Fruit fly (Drosophila melanogaster): ENCODE data around the gene gcm.

Gene gcm

DNA sequence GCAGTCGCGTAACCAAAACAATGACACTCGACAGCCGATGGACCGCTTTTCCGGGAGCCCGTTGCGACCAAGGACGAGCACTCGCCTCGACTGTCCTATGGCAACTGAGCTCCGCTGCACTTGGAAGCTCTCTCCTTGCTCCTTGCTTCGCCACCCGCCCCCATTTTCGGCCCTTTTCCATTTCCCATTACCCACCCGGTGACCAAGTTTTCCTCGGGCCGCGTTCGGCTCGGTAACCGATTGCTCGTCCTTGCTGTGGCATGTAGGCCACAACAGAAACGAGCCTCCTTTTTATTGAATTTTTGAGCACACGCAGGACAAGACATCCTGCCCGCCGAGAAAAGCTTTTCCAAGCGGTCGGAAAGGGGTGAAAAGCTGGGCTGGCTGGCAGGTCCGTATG, 14.9 kb downstream of the gcm start, which contains the start of gene jp:
Gene jp, minus strand, starts transcription at position 95 of the 400 bp plus-strand sequence.
- TF ChIP-seq CG17801 (GFP tag; optimal IDR thresholded peaks at IDR 0.05; ENCODE audit: partially characterized antibody) = no peak

DNA sequence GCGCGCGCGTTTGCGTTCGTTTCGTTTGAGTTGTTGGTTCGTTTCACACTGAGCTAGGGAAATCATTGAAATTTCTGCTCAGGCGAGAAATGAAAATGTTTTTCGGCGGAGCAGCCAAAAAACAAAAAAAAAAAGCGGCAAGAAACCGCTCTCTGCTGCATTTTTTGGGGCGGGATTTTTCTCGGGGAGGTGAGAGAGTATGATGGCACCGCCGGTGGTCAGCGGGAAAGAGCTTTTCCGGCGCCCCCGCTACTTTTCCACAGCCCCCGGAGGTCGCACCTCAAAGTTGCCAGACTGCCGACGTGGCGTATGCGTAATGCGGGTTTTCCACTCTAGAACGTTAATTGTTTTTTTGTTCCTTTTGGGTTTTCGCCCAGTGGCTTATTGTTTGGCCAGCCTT, 16.2 kb downstream of the gcm start, which contains the start of gene CG46468:
Gene CG46468, minus strand, starts transcription at position 52 of the 400 bp plus-strand sequence.
- no peak for TF ChIP-seq CG17801 (GFP tag; optimal IDR thresholded peaks at IDR 0.05; ENCODE audit: partially characterized antibody)

DNA sequence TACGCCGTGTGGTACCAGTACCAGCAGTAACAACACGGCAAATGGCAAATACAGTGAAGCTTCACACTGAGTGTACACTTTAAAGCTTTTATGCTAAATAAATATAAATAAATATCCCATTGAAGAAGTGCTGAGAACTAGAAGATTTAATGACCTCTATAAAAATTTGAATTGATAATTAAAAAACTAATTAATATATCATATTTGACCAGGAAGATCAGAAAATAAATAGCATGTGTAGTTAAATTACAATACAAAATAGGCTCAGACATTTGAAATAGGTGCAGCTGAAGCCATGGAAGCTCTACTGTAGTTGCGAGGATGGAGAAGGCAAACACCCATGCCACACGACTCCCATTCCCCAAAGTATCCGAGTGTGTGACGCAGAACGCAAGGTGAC, 17.0 kb downstream of the gcm start:
- TF ChIP-seq CG17801 (GFP tag; optimal IDR thresholded peaks at IDR 0.05; ENCODE audit: partially characterized antibody) = no peak

DNA sequence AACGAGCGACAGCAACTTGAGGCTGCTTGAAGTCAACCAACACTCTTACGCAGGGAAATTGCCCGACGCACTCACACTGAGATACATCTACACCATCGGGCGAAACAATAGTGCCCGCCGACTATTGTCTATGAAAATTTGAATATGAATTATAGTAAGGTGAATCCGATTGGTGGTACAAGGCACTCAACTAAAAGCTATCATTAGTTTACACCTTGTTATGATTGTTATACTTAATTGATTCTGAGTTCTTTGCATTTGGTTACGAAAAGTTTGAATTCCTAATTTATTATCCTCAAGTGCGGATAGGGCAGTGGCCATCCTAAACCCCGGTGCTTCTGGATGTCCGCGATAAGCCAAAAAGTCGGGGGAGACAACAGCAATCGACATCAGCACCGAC, 18.8 kb downstream of the gcm start:
- no peak for TF ChIP-seq CG17801 (GFP tag; optimal IDR thresholded peaks at IDR 0.05; ENCODE audit: partially characterized antibody)

DNA sequence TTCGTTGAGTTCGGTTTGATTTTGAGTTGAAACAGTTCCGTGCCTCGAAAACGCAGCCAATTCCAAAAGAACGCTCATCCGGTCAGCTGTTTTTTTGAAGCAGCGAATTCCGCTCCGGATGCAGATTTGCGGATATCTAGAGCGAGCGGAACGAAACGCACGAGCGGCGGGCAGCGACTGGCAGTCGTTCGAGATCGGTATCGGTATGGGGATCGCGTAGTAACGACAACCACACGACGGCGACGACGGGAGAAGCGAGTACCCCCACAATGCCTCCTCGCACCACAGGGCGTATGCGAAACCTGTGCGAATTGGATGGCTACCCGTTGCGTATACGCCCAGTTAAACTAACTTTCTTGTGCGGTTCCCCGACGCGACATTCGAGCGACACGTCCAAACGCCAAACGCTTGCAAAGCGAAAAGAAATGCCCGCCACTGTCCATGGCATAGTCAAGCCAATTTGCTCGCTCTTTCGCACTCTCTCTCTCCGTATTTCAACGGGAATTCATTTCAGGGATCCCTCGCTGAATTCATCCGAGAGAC, 21.4 kb downstream of the gcm start:
- TF ChIP-seq CG17801 (GFP tag; optimal IDR thresholded peaks at IDR 0.05; ENCODE audit: partially characterized antibody) = no peak

DNA sequence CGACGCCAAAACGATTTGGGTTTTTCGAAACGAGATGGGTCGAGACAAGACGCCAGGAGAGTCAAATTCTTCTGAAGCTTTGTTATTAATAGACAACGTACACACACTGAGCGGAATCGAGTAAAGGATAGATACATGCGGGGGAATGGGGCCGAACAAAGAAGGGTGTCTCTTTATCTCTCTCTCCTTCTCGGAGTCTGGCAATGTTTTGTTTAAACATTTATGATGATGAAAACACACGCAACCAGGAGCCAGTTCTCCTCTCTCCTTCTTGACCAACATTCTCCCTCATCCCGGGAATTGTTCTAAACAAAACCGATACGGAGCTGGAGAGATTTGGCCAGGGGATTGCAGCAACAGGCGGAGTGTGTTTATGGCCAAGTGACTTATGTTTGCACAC, 23.7 kb downstream of the gcm start:
- no peak for TF ChIP-seq CG17801 (GFP tag; optimal IDR thresholded peaks at IDR 0.05; ENCODE audit: partially characterized antibody)

DNA sequence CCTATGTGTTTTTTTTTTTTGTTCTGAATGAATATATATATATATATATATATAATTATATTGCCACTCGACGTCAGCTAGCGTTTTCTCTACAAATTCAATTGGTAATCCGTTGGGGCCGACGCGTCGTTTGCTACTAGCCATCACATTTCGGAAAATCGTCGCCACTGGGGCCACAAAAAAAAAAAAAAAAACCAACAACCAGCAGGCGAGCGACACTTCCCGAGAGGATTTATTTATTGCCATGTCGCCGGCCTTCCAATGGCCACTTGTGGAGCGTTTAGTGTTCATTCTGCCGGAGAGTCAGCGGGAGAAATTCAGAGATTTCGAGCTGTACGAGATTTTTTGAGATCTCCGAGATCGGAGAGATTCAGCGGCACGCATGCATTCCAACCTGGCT, 30.7 kb downstream of the gcm start:
- TF ChIP-seq CG17801 (GFP tag; optimal IDR thresholded peaks at IDR 0.05; ENCODE audit: partially characterized antibody) = no peak

DNA sequence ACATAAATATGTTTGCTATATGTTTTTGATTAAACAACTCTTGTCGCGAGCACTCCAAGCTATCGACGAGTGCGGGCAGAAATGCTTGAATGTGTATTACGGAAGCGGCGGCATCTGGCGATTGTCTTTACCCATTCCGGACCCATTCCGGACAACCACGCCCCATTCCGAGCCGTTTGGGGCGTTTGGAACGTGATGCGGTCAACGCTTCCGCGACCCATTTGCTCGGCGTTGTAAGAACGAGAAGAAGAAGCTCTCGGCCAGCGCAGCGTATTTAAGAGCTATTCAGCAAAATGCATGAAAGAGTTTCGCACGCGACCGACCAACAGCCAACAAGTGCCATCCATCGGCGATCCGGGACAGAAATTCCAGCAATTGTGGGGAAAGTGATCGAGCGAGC, 36.0 kb downstream of the gcm start, which contains the start of gene CG13114:
Gene CG13114, plus strand, starts transcription at position 301 of the 400 bp plus-strand sequence.
- peak; percentile 7 for TF ChIP-seq CG17801 (GFP tag; optimal IDR thresholded peaks at IDR 0.05; ENCODE audit: partially characterized antibody)

DNA sequence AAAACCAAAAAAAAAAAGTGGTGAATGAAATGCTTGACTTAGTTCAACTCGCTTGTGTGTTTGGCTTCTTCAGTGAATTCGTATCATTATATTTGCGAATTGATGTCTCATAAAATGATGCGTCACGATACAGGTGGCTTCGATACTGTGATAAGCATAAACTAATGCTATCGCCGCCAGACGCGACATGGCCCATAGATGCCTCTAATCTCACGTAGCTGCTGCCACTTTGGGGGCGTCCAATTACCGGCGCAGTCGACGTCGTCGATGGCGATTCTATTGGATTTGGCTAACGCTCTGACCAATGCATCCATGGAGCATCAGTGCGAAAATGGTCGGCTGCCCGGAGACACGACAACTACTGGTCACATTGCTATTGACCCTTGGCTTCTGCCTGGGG, 37.7 kb downstream of the gcm start, which contains the start of gene CG13113:
Gene CG13113, plus strand, starts transcription at position 301 of the 400 bp plus-strand sequence.
- TF ChIP-seq CG17801 (GFP tag; optimal IDR thresholded peaks at IDR 0.05; ENCODE audit: partially characterized antibody) = no peak

DNA sequence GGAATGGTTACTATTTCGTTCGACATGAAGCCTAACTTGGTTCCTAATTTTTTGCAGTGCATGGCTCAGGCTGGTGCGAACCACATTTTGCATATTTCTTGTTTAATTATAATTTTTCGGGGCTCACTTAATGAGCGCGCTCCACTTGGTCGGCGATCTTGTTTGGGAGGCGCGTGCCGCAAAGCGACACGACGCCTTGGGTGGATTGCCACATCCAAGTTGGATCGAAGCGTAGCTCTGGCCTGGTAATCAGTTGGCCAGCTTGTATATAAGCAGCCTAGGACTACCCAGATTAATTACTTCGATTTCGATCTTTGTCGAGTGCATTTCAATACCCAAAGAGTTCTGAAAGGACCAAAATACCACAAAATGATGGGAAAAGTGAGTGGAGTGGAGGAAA, 39.0 kb downstream of the gcm start, which contains the start of gene Cpr30B:
Gene Cpr30B, plus strand, starts transcription at position 301 of the 400 bp plus-strand sequence.
- no peak for TF ChIP-seq CG17801 (GFP tag; optimal IDR thresholded peaks at IDR 0.05; ENCODE audit: partially characterized antibody)

DNA sequence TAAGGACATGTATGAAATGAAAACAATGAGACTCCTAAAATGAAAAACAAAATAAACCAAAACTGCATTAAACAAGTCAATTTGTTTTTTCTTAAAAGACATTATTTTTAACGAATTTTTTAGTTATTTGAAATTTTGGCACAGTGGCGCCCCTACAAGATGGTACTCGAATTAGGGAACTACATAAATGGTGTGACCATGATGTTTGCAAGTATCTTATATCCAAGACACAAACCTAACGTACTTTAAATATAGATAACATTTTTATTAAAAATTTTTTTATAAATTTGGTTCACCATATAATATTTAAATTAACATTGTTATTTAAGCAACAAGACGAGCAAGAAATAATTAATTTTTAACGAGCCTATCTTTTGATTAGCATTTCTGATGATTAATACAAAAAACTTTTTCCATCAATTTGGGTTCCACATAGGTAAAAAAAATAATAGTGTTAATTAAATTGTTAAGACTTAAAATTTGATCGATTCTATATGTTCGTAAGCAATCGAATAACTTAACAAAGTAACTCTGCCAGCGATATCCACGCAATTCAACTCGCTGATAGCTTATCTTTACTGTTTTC, 41.5 kb downstream of the gcm start, which contains the start of gene CG17855:
Gene CG17855, plus strand, starts transcription at position 536 of the 586 bp plus-strand sequence.
- TF ChIP-seq CG17801 (GFP tag; optimal IDR thresholded peaks at IDR 0.05; ENCODE audit: partially characterized antibody) = peak; percentile 19

DNA sequence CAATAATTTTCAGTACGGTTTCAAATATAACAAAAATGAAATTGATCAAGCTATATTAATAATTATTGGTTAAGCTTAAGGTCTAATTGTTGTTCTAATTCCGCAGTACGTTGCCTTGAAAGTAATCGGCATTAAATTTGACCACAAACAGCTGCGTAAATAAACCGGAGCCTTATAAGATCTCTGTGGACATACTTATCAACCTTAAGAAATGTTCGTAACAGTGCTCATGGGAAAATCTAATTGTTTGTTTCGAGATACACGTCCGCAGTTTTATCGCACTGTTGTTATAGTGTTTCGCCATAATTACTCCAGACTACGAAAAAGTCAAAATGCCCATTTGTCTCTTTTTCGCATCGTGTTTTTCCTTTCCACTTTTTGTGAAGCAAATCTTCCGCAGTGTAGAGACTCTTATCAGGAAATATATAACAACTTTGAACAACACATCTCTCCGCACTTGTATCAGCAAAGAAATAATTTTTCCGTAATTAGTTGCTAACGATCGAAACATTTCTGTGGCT, 51.6 kb downstream of the gcm start:
- TF ChIP-seq CG17801 (GFP tag; optimal IDR thresholded peaks at IDR 0.05; ENCODE audit: partially characterized antibody) = no peak
